Fruit fly (Drosophila melanogaster) whole organism, embryonic: ENCODE data around the gene RhoGAP19D.

Experiments
- Atf-2 ChIP-seq: fragments of 200-800 bp; sonication (Bioruptor generic); optimal IDR thresholded peaks from 2 replicates; lab custom pipeline; 2016; ENCODE audit warnings: missing biosample characterization, missing genetic modification characterization
- CG10462 ChIP-seq: fragments of 200-800 bp; sonication (Bioruptor generic); optimal IDR thresholded peaks from 2 replicates; lab custom pipeline; 2016; ENCODE audit warnings: missing biosample characterization, missing genetic modification characterization
- CG12219 ChIP-seq: fragments of 200-800 bp; sonication (Bioruptor generic); optimal IDR thresholded peaks from 3 replicates; lab custom pipeline; 2018; ENCODE audit warnings: missing biosample characterization, mild to moderate bottlenecking, missing genetic modification characterization
- CG12942 ChIP-seq: fragments of 200-800 bp; sonication (Bioruptor generic); optimal IDR thresholded peaks from 3 replicates; lab custom pipeline; 2016; ENCODE audit warnings: missing biosample characterization, missing genetic modification characterization
- CG13123 ChIP-seq: fragments of 200-800 bp; sonication (Bioruptor generic); optimal IDR thresholded peaks from 2 replicates; lab custom pipeline; 2016; ENCODE audit warnings: missing biosample characterization, missing genetic modification characterization
- CG13287 ChIP-seq: fragments of 200-800 bp; sonication (Bioruptor generic); IDR thresholded peaks from 2 replicates; pipeline ENCODE4 v1.3.6; 2022; ENCODE audit warnings: missing biosample characterization, missing genetic modification characterization; ENCODE audit not compliant: partially characterized antibody
- CG14014 ChIP-seq: fragments of 200-800 bp; sonication (Bioruptor generic); IDR thresholded peaks from 2 replicates; pipeline ENCODE4 v1.3.6; 2022; ENCODE audit warnings: missing biosample characterization, missing genetic modification characterization
- CG14441 ChIP-seq: fragments of 200-800 bp; sonication (Bioruptor generic); IDR thresholded peaks from 2 replicates; pipeline ENCODE4 v1.3.6; 2022; ENCODE audit warnings: missing biosample characterization, missing genetic modification characterization
- CG14710 ChIP-seq: fragments of 200-800 bp; sonication (Bioruptor generic); optimal IDR thresholded peaks from 3 replicates; lab custom pipeline; 2019; ENCODE audit warnings: missing biosample characterization, mild to moderate bottlenecking, missing genetic modification characterization, moderate library complexity
- CG15479 ChIP-seq: fragments of 200-800 bp; sonication (Bioruptor generic); optimal IDR thresholded peaks from 3 replicates; lab custom pipeline; 2019; ENCODE audit warnings: missing biosample characterization, mild to moderate bottlenecking, missing genetic modification characterization, moderate library complexity
- CG17361 ChIP-seq: fragments of 200-800 bp; sonication (Bioruptor generic); IDR thresholded peaks from 3 replicates; pipeline ENCODE4 v1.3.6; 2022; ENCODE audit warnings: missing biosample characterization, missing genetic modification characterization
- CG2712 ChIP-seq: fragments of 200-800 bp; optimal IDR thresholded peaks from 3 replicates; lab custom pipeline; 2019; ENCODE audit warnings: missing biosample characterization, mild to moderate bottlenecking, missing genetic modification characterization, moderate library complexity
- CG31388 ChIP-seq: fragments of 200-800 bp; sonication (Bioruptor generic); optimal IDR thresholded peaks from 2 replicates; lab custom pipeline; 2016; ENCODE audit warnings: missing biosample characterization, missing genetic modification characterization
- CG3281 ChIP-seq: fragments of 200-800 bp; sonication (Bioruptor generic); optimal IDR thresholded peaks from 3 replicates; lab custom pipeline; 2017; ENCODE audit warnings: missing biosample characterization, mild to moderate bottlenecking, missing genetic modification characterization
- CG7357 ChIP-seq: fragments of 200-800 bp; sonication (Bioruptor generic); IDR thresholded peaks from 3 replicates; pipeline ENCODE4 v1.3.6; 2022; ENCODE audit warnings: missing biosample characterization, missing genetic modification characterization
- CTCF ChIP-seq: fragments of 200-800 bp; sonication (Bioruptor generic); optimal IDR thresholded peaks from 2 replicates; lab custom pipeline; 2017; ENCODE audit warnings: missing biosample characterization, mild to moderate bottlenecking, missing genetic modification characterization, moderate library complexity
- Chrac-16 ChIP-seq: fragments of 200-800 bp; sonication (Bioruptor generic); optimal IDR thresholded peaks from 3 replicates; lab custom pipeline; 2016; ENCODE audit warnings: missing biosample characterization, missing genetic modification characterization
- Doc2 ChIP-seq: fragments of 200-800 bp; sonication (Bioruptor generic); IDR thresholded peaks from 2 replicates; pipeline ENCODE4 v1.3.6; 2022; ENCODE audit warnings: missing biosample characterization, missing genetic modification characterization
- Dp ChIP-seq: fragments of 200-800 bp; sonication (Bioruptor generic); optimal IDR thresholded peaks from 2 replicates; lab custom pipeline; 2018; ENCODE audit warnings: missing biosample characterization, mild to moderate bottlenecking, missing genetic modification characterization, moderate library complexity
- E2f1 ChIP-seq: fragments of 200-800 bp; sonication (Bioruptor generic); IDR thresholded peaks from 2 replicates; pipeline ENCODE4 v1.3.6; 2022; ENCODE audit warnings: missing biosample characterization, missing genetic modification characterization
- Gsc ChIP-seq: fragments of 200-800 bp; sonication (Bioruptor generic); IDR thresholded peaks from 2 replicates; pipeline ENCODE4 v1.3.6; 2022; ENCODE audit warnings: missing biosample characterization, missing genetic modification characterization
- H2.0 ChIP-seq: fragments of 200-800 bp; sonication (Bioruptor generic); IDR thresholded peaks from 2 replicates; pipeline ENCODE4 v1.3.6; 2022; ENCODE audit warnings: missing biosample characterization, missing genetic modification characterization
- Hmx ChIP-seq: fragments of 200-800 bp; sonication (Bioruptor generic); optimal IDR thresholded peaks from 2 replicates; lab custom pipeline; 2016; ENCODE audit warnings: missing biosample characterization, missing genetic modification characterization
- MESR4 ChIP-seq: fragments of 200-800 bp; sonication (Bioruptor generic); optimal IDR thresholded peaks from 2 replicates; lab custom pipeline; 2018; ENCODE audit warnings: missing biosample characterization, mild to moderate bottlenecking, missing genetic modification characterization, moderate library complexity
- Max ChIP-seq: fragments of 200-800 bp; sonication (Bioruptor generic); optimal IDR thresholded peaks from 2 replicates; lab custom pipeline; 2016; ENCODE audit warnings: missing biosample characterization, mild to moderate bottlenecking, missing genetic modification characterization
- Oli ChIP-seq: fragments of 200-800 bp; sonication (Bioruptor generic); optimal IDR thresholded peaks from 2 replicates; lab custom pipeline; 2018; ENCODE audit warnings: missing biosample characterization, mild to moderate bottlenecking, missing genetic modification characterization, moderate library complexity
- Ssrp ChIP-seq: fragments of 200-800 bp; sonication (Bioruptor generic); optimal IDR thresholded peaks from 2 replicates; lab custom pipeline; 2018; ENCODE audit warnings: missing biosample characterization, mild to moderate bottlenecking, missing genetic modification characterization, moderate library complexity
- ato ChIP-seq: fragments of 200-800 bp; sonication (Bioruptor generic); IDR thresholded peaks from 2 replicates; pipeline ENCODE4 v1.3.6; 2022; ENCODE audit warnings: missing biosample characterization, missing genetic modification characterization; ENCODE audit not compliant: partially characterized antibody
- bsh ChIP-seq, 2 experiments: fragments of 200-800 bp; sonication (Bioruptor generic); optimal IDR thresholded peaks; 2 replicates each; lab custom pipeline; 2017 to 2018; ENCODE audit warnings: mild to moderate bottlenecking in 2 of 2, missing biosample characterization in 2 of 2, missing genetic modification characterization in 2 of 2, moderate library complexity in 1 of 2
- btn ChIP-seq: fragments of 200-800 bp; sonication (Bioruptor generic); optimal IDR thresholded peaks from 2 replicates; lab custom pipeline; 2016; ENCODE audit warnings: missing biosample characterization, missing genetic modification characterization
- cg ChIP-seq: fragments of 200-800 bp; sonication (Bioruptor generic); optimal IDR thresholded peaks from 3 replicates; lab custom pipeline; 2019; ENCODE audit warnings: missing biosample characterization, mild to moderate bottlenecking, missing genetic modification characterization, moderate library complexity
- chif ChIP-seq, 2 experiments: fragments of 200-800 bp; sonication (Bioruptor generic); optimal IDR thresholded peaks; 3 replicates each; lab custom pipeline; 2016; ENCODE audit warnings: missing biosample characterization in 2 of 2, missing genetic modification characterization in 2 of 2
- croc ChIP-seq: fragments of 200-800 bp; sonication (Bioruptor generic); conservative IDR thresholded peaks from 3 replicates; pipeline ENCODE4 v1.3.6; 2022; ENCODE audit warnings: missing biosample characterization, missing genetic modification characterization
- esg ChIP-seq: fragments of 200-800 bp; sonication (Bioruptor generic); conservative IDR thresholded peaks from 2 replicates; pipeline ENCODE4 v1.3.6; 2022; ENCODE audit warnings: missing biosample characterization, missing genetic modification characterization
- gcm ChIP-seq: fragments of 200-800 bp; sonication (Bioruptor generic); optimal IDR thresholded peaks from 2 replicates; lab custom pipeline; 2019; ENCODE audit warnings: missing biosample characterization, mild to moderate bottlenecking, missing genetic modification characterization, moderate library complexity
- gem ChIP-seq: fragments of 200-800 bp; sonication (Bioruptor generic); optimal IDR thresholded peaks from 2 replicates; lab custom pipeline; 2019; ENCODE audit warnings: missing biosample characterization, mild to moderate bottlenecking, missing genetic modification characterization, moderate library complexity
- grau ChIP-seq: fragments of 200-800 bp; optimal IDR thresholded peaks from 3 replicates; lab custom pipeline; 2019; ENCODE audit warnings: missing biosample characterization, mild to moderate bottlenecking, missing genetic modification characterization, moderate library complexity
- gsb-n ChIP-seq: fragments of 200-800 bp; sonication (Bioruptor generic); optimal IDR thresholded peaks from 3 replicates; lab custom pipeline; 2018; ENCODE audit warnings: missing biosample characterization, mild to moderate bottlenecking, missing genetic modification characterization
- h ChIP-seq: fragments of >200 bp; optimal IDR thresholded peaks from 2 replicates; lab custom pipeline; 2017
- ken ChIP-seq: fragments of 200-800 bp; sonication (Bioruptor generic); IDR thresholded peaks from 3 replicates; pipeline ENCODE4 v1.3.6; 2022; ENCODE audit warnings: missing biosample characterization, missing genetic modification characterization
- knrl ChIP-seq: fragments of 200-800 bp; sonication (Bioruptor generic); IDR thresholded peaks from 3 replicates; pipeline ENCODE4 v1.3.6; 2022; ENCODE audit warnings: missing biosample characterization, missing genetic modification characterization; ENCODE audit not compliant: partially characterized antibody
- mld ChIP-seq: fragments of 200-800 bp; sonication (Bioruptor generic); IDR thresholded peaks from 3 replicates; pipeline ENCODE4 v1.3.6; 2022; ENCODE audit warnings: missing biosample characterization, missing genetic modification characterization; ENCODE audit not compliant: partially characterized antibody
- psq ChIP-seq: fragments of 200-800 bp; sonication (Bioruptor generic); optimal IDR thresholded peaks from 2 replicates; lab custom pipeline; 2017; ENCODE audit warnings: missing biosample characterization, missing genetic modification characterization
- repo ChIP-seq: fragments of 200-800 bp; sonication (Bioruptor generic); optimal IDR thresholded peaks from 2 replicates; lab custom pipeline; 2016; ENCODE audit warnings: missing biosample characterization, missing genetic modification characterization
- sc ChIP-seq, 3 experiments: fragments of >200 bp in 2 of 3; fragments of 200-800 bp in 1 of 3; sonication (Bioruptor generic) in 1 of 3; optimal IDR thresholded peaks; 2 replicates in 2 of 3; 3 replicates in 1 of 3; lab custom pipeline; 2017; ENCODE audit warnings: mild to moderate bottlenecking in 1 of 3, missing biosample characterization in 1 of 3, missing genetic modification characterization in 1 of 3, missing genetic modification reagents in 1 of 3
- sr ChIP-seq: fragments of 200-800 bp; sonication (Bioruptor generic); IDR thresholded peaks from 3 replicates; pipeline ENCODE4 v1.3.6; 2022; ENCODE audit warnings: missing biosample characterization, missing genetic modification characterization
- unpg ChIP-seq: fragments of 200-800 bp; sonication (Bioruptor generic); optimal IDR thresholded peaks from 3 replicates; lab custom pipeline; 2018; ENCODE audit warnings: missing biosample characterization, mild to moderate bottlenecking, missing genetic modification characterization, moderate library complexity
- vvl ChIP-seq: fragments of 200-800 bp; sonication (Bioruptor generic); IDR thresholded peaks from 2 replicates; pipeline ENCODE4 v1.3.6; 2022; ENCODE audit warnings: missing biosample characterization, missing genetic modification characterization
- zen2 ChIP-seq: fragments of 200-800 bp; sonication (Bioruptor generic); IDR thresholded peaks from 3 replicates; pipeline ENCODE4 v1.3.6; 2022; ENCODE audit warnings: missing biosample characterization, missing genetic modification characterization; ENCODE audit not compliant: partially characterized antibody

RhoGAP19D gene

dm6 chrX:20509535-20510424, 714 bp downstream of the RhoGAP19D start (continued):
- TF ChIP-seq croc (GFP tag; lab: Robert Waterston, UW) = no peak
- TF ChIP-seq gem = peak; percentile 59
- no peak for TF ChIP-seq Hmx (GFP tag; lab: Kevin White, UChicago)
- TF ChIP-seq CG15479 = no peak
- TF ChIP-seq CG12219 = no peak
- TF ChIP-seq mld (GFP tag; lab: Robert Waterston, UW) = no peak
- no peak for TF ChIP-seq Max (GFP tag; lab: Kevin White, UChicago)
- no peak for TF ChIP-seq Gsc (GFP tag; lab: Robert Waterston, UW)
- TF ChIP-seq grau (tag; lab: Kevin White, UChicago) = peak; percentile 34
- no peak for TF ChIP-seq zen2
- TF ChIP-seq h (lab: Kevin White, UChicago) = no peak
- TF ChIP-seq CG12942 (GFP tag; lab: Kevin White, UChicago) = no peak
- no peak for TF ChIP-seq Doc2 (GFP tag; lab: Robert Waterston, UW)
- TF ChIP-seq MESR4 = no peak
- no peak for TF ChIP-seq H2.0 (GFP tag; lab: Robert Waterston, UW)
- TF ChIP-seq gsb-n = no peak
- TF ChIP-seq CG14014 = no peak
- TF ChIP-seq CG13123 = no peak
- TF ChIP-seq psq = no peak
- no peak for TF ChIP-seq gcm
- no peak for TF ChIP-seq knrl
- TF ChIP-seq CG17361 (GFP tag; lab: Robert Waterston, UW) = 0 out of 3 replicates have a peak, but pooled peaks have one; percentile 9
- TF ChIP-seq CG7357 (GFP tag; lab: Robert Waterston, UW) = no peak
- TF ChIP-seq CG2712 (tag; lab: Kevin White, UChicago) = peak; percentile 45
- no peak for TF ChIP-seq Chrac-16 (GFP tag; lab: Kevin White, UChicago)
- TF ChIP-seq sr (GFP tag; lab: Robert Waterston, UW) = no peak
- peak; percentile 31; the same call in 1 of the 2 replicates for TF ChIP-seq CG14441
- no peak for TF ChIP-seq E2f1 (GFP tag; lab: Robert Waterston, UW)
- TF ChIP-seq esg (GFP tag; lab: Robert Waterston, UW) = no peak
- no peak for TF ChIP-seq sc (optimal IDR thresholded peaks at IDR 0.05; lab: Kevin White, UChicago)
- no peak for TF ChIP-seq sc (GFP tag; optimal IDR thresholded peaks at IDR 0.05; lab: Kevin White, UChicago)
- TF ChIP-seq vvl (GFP tag; lab: Robert Waterston, UW) = peak; percentile 31; the same call in 1 of the 2 replicates
- TF ChIP-seq Dp (GFP tag; lab: Kevin White, UChicago) = no peak
- TF ChIP-seq btn (GFP tag; lab: Kevin White, UChicago) = no peak
- TF ChIP-seq CTCF (GFP tag; lab: Kevin White, UChicago) = no peak
- TF ChIP-seq CG13287 (GFP tag; lab: Robert Waterston, UW) = no peak
- peak; percentile 2 for TF ChIP-seq Oli
- peak; percentile 7 for TF ChIP-seq CG3281
- TF ChIP-seq chif (GFP tag; optimal IDR thresholded peaks at IDR 0.05; lab: Kevin White, UChicago) = no peak
- no peak for TF ChIP-seq Atf-2 (GFP tag; lab: Kevin White, UChicago)
- peak; percentile 74 for TF ChIP-seq cg
- TF ChIP-seq CG14710 (tag; lab: Kevin White, UChicago) = peak; percentile 20
- peak in 1 of 2 experiments; percentile 36 for TF ChIP-seq bsh (GFP tag; optimal IDR thresholded peaks at IDR 0.05; lab: Kevin White, UChicago)
- TF ChIP-seq unpg = peak; percentile 10
- no peak for TF ChIP-seq ken
- TF ChIP-seq Ssrp = no peak
- no peak for TF ChIP-seq ato (GFP tag; lab: Robert Waterston, UW)
- TF ChIP-seq CG10462 (GFP tag; lab: Kevin White, UChicago) = no peak
- TF ChIP-seq repo (GFP tag; lab: Kevin White, UChicago) = no peak
- TF ChIP-seq CG31388 = no peak
